Worm (Caenorhabditis elegans): ENCODE measurements around the gene sru-48.

sru-48 gene

ce11 chrX:5183931-5184330 lies 4.0 kb downstream of the sru-48 start, which contains the start of gene T03G11.9:
T03G11.9 (plus strand) TSS chrX:5184231.
- no peak for TF ChIP-seq lin-54 (GFP tag; optimal IDR thresholded peaks at IDR 0.05)
- no peak for TF ChIP-seq F52B5.7 (tag; optimal IDR thresholded peaks at IDR 0.05)
- TF ChIP-seq B0336.3 (GFP tag; IDR thresholded peaks at IDR 0.05): no peak
- no peak for TF ChIP-seq lsl-1 (GFP tag; optimal IDR thresholded peaks at IDR 0.05)
- no peak for TF ChIP-seq K11D2.4 (GFP tag; IDR thresholded peaks at IDR 0.05)
- TF ChIP-seq ekl-4 (GFP tag; IDR thresholded peaks at IDR 0.05): no peak

- TF ChIP-seq nfya-2 (GFP tag; IDR thresholded peaks at IDR 0.05): no peak
- no peak for TF ChIP-seq repo-1 (tag; optimal IDR thresholded peaks at IDR 0.05)
Observed at ce11 chrX:5188977-5189376, 9.0 kb downstream of the sru-48 start, which contains the start of gene zig-6. zig-6 (minus strand) TSS chrX:5189077.

ce11 chrX:5190061-5190460 lies 10.1 kb downstream of the sru-48 start:
- TF ChIP-seq bed-2 (GFP tag; IDR thresholded peaks at IDR 0.05): no peak

- TF ChIP-seq tbp1 (GFP tag; optimal IDR thresholded peaks at IDR 0.05) (no peak), ztf-25 (GFP tag; IDR thresholded peaks at IDR 0.05) (no peak), T26A5.8 (tag; optimal IDR thresholded peaks at IDR 0.05) (no peak), dpl-1 (GFP tag; optimal IDR thresholded peaks at IDR 0.05) (no peak), dox-1 (GFP tag; IDR thresholded peaks at IDR 0.05) (no peak), aptf-3 (GFP tag; IDR thresholded peaks at IDR 0.05) (no peak), B0019.2 (GFP tag; conservative IDR thresholded peaks at IDR 0.05) (no peak), mxl-1 (tag; optimal IDR thresholded peaks at IDR 0.05) (no peak), F57A8.1 (GFP tag; optimal IDR thresholded peaks at IDR 0.05) (no peak), ceh-100 (GFP tag; IDR thresholded peaks at IDR 0.05) (no peak), die-1 (tag; optimal IDR thresholded peaks at IDR 0.05) (no peak), cebp-1 (GFP tag; IDR thresholded peaks at IDR 0.05) (no peak), cebp-1 (tag; optimal IDR thresholded peaks at IDR 0.05) (no peak), B0035.1 (tag; optimal IDR thresholded peaks at IDR 0.05) (no peak)
Observed at ce11 chrX:5193402-5193801, 13.4 kb downstream of the sru-48 start.

ce11 chrX:5195462-5196160 lies 15.6 kb downstream of the sru-48 start, which contains the start of gene pqn-62:
pqn-62 (plus strand) TSS chrX:5196110.
- TF ChIP-seq attf-3 (GFP tag; conservative IDR thresholded peaks at IDR 0.05) (no peak), attf-5 (GFP tag; optimal IDR thresholded peaks at IDR 0.05) (no peak), unc-62 (GFP tag; optimal IDR thresholded peaks at IDR 0.05) (no peak), lin-40 (tag; optimal IDR thresholded peaks at IDR 0.05) (no peak), hmg-1.2 (GFP tag; IDR thresholded peaks at IDR 0.05) (no peak), B0336.3 (GFP tag; IDR thresholded peaks at IDR 0.05) (no peak), atf-7 (tag; optimal IDR thresholded peaks at IDR 0.05) (no peak)

ce11 chrX:5197440-5197839 lies 17.5 kb downstream of the sru-48 start:
- TF ChIP-seq unc-62 (GFP tag; optimal IDR thresholded peaks at IDR 0.05) (no peak), lin-54 (GFP tag; optimal IDR thresholded peaks at IDR 0.05) (no peak), nhr-120 (GFP tag; IDR thresholded peaks at IDR 0.05) (no peak), snpc-4 (GFP tag; optimal IDR thresholded peaks at IDR 0.05) (no peak), snpc-4 (tag; optimal IDR thresholded peaks at IDR 0.05) (no peak), lin-26 (GFP tag; IDR thresholded peaks at IDR 0.05) (no peak), ekl-4 (GFP tag; IDR thresholded peaks at IDR 0.05) (no peak), die-1 (tag; optimal IDR thresholded peaks at IDR 0.05) (no peak), egrh-3 (GFP tag; IDR thresholded peaks at IDR 0.05) (no peak), mes-4 (tag; optimal IDR thresholded peaks at IDR 0.05) (no peak), lsl-1 (GFP tag; optimal IDR thresholded peaks at IDR 0.05) (no peak), lin-35 (GFP tag; optimal IDR thresholded peaks at IDR 0.05) (no peak), ceh-27 (GFP tag; optimal IDR thresholded peaks at IDR 0.05) (no peak), nfya-2 (GFP tag; IDR thresholded peaks at IDR 0.05) (no peak), ztf-18 (tag; optimal IDR thresholded peaks at IDR 0.05) (no peak)

Measured in whole organism, young adult.